Worm (Caenorhabditis elegans) whole organism, young adult: ENCODE results near the gene lips-12.

Experiments used
- B0019.2 ChIP-seq: fragments of 200-800 bp; sonication (Bioruptor generic); conservative IDR thresholded peaks from 2 replicates; pipeline ENCODE4 v1.3.6; 2022; ENCODE audit warnings: missing genetic modification reagents, missing genetic modification characterization, missing compliant biosample characterization
- C17E4.6 ChIP-seq: fragments of 200-800 bp; sonication (Bioruptor generic); IDR thresholded peaks from 2 replicates; pipeline ENCODE4 v1.3.6; 2022; ENCODE audit warnings: missing genetic modification reagents, missing genetic modification characterization, missing compliant biosample characterization
- D2030.7 ChIP-seq: fragments of 200-800 bp; sonication (Bioruptor generic); IDR thresholded peaks from 2 replicates; pipeline ENCODE4 v1.3.6; 2022; ENCODE audit warnings: missing genetic modification reagents, missing genetic modification characterization, missing compliant biosample characterization
- F33H1.4 ChIP-seq: fragments of 200-800 bp; sonication (Bioruptor generic); IDR thresholded peaks from 2 replicates; pipeline ENCODE4 v1.3.6; 2022; ENCODE audit warnings: missing genetic modification reagents, missing genetic modification characterization, missing compliant biosample characterization
- F49E8.2 ChIP-seq: sonication (generic microtip); optimal IDR thresholded peaks from 3 replicates; lab custom pipeline; 2017; ENCODE audit warnings: missing genetic modification characterization, mild to moderate bottlenecking, missing compliant biosample characterization, antibody characterized with exemption, moderate library complexity; ENCODE audit not compliant: insufficient read depth
- K12H6.12 ChIP-seq: fragments of 200-800 bp; sonication (Bioruptor generic); optimal IDR thresholded peaks from 2 replicates; lab custom pipeline; 2018; ENCODE audit warnings: mild to moderate bottlenecking, missing genetic modification characterization, missing compliant biosample characterization
- Y53G8AR.9 ChIP-seq: fragments of 200-800 bp; sonication (Bioruptor generic); conservative IDR thresholded peaks from 2 replicates; pipeline ENCODE4 v1.3.6; 2022; ENCODE audit warnings: missing genetic modification reagents, missing genetic modification characterization, missing compliant biosample characterization
- Y67H2A.10 ChIP-seq: fragments of 200-800 bp; sonication (Bioruptor generic); conservative IDR thresholded peaks from 2 replicates; pipeline ENCODE4 v1.3.6; 2022; ENCODE audit warnings: missing genetic modification reagents, missing genetic modification characterization, missing compliant biosample characterization
- Y79H2A.3 ChIP-seq: fragments of 200-800 bp; sonication (Bioruptor generic); conservative IDR thresholded peaks from 2 replicates; pipeline ENCODE4 v1.3.6; 2022; ENCODE audit warnings: missing genetic modification reagents, missing genetic modification characterization, missing compliant biosample characterization
- Y95B8A.8 ChIP-seq: fragments of 200-800 bp; sonication (Bioruptor generic); IDR thresholded peaks from 2 replicates; pipeline ENCODE4 v1.3.6; 2022; ENCODE audit warnings: missing genetic modification reagents, missing genetic modification characterization, missing compliant biosample characterization
- aptf-2 ChIP-seq: fragments of 200-800 bp; sonication (Bioruptor generic); conservative IDR thresholded peaks from 2 replicates; pipeline ENCODE4 v1.3.6; 2022; ENCODE audit warnings: missing genetic modification reagents, missing genetic modification characterization, missing compliant biosample characterization
- athp-1 ChIP-seq: sonication (generic microtip); optimal IDR thresholded peaks from 2 replicates; lab custom pipeline; 2017; ENCODE audit warnings: mild to moderate bottlenecking, missing genetic modification characterization, missing compliant biosample characterization
- attf-3 ChIP-seq: fragments of 200-800 bp; sonication (Bioruptor generic); conservative IDR thresholded peaks from 2 replicates; pipeline ENCODE4 v1.3.6; 2022; ENCODE audit warnings: missing genetic modification reagents, missing genetic modification characterization, missing compliant biosample characterization
- attf-5 ChIP-seq: fragments of 200-800 bp; sonication (Bioruptor generic); optimal IDR thresholded peaks from 2 replicates; lab custom pipeline; 2018; ENCODE audit warnings: mild to moderate bottlenecking, missing genetic modification characterization, missing compliant biosample characterization
- attf-6 ChIP-seq: fragments of 200-800 bp; sonication (Bioruptor generic); IDR thresholded peaks from 2 replicates; pipeline ENCODE4 v1.3.6; 2022; ENCODE audit warnings: missing genetic modification reagents, missing genetic modification characterization, missing compliant biosample characterization
- bed-2 ChIP-seq: fragments of 200-800 bp; sonication (Bioruptor generic); IDR thresholded peaks from 2 replicates; pipeline ENCODE4 v1.3.6; 2022; ENCODE audit warnings: missing genetic modification reagents, missing genetic modification characterization, missing compliant biosample characterization
- cebp-1 ChIP-seq, 2 experiments: fragments of 200-800 bp in 1 of 2; sonication (Bioruptor generic) in 1 of 2; sonication (generic microtip) in 1 of 2; IDR thresholded peaks in 1 of 2; optimal IDR thresholded peaks in 1 of 2; 2 replicates each; pipeline versions ENCODE4 v1.3.6 to Lab custom; 2017 to 2022; ENCODE audit warnings: missing compliant biosample characterization in 2 of 2, missing genetic modification characterization in 2 of 2, mild to moderate bottlenecking in 1 of 2, missing genetic modification reagents in 1 of 2, moderate library complexity in 1 of 2
- ceh-100 ChIP-seq: fragments of 200-800 bp; sonication (Bioruptor generic); IDR thresholded peaks from 2 replicates; pipeline ENCODE4 v1.3.6; 2022; ENCODE audit warnings: missing genetic modification reagents, missing genetic modification characterization, missing compliant biosample characterization
- ceh-27 ChIP-seq: fragments of 200-800 bp; sonication (Bioruptor generic); optimal IDR thresholded peaks from 2 replicates; lab custom pipeline; 2018; ENCODE audit warnings: mild to moderate bottlenecking, missing genetic modification characterization, moderate library complexity, missing compliant biosample characterization
- ceh-91 ChIP-seq: fragments of 200-800 bp; sonication (Bioruptor generic); IDR thresholded peaks from 2 replicates; pipeline ENCODE4 v1.3.6; 2022; ENCODE audit warnings: missing genetic modification reagents, missing genetic modification characterization, missing compliant biosample characterization
- dox-1 ChIP-seq: fragments of 200-800 bp; sonication (Bioruptor generic); IDR thresholded peaks from 2 replicates; pipeline ENCODE4 v1.3.6; 2022; ENCODE audit warnings: missing genetic modification reagents, missing genetic modification characterization, missing compliant biosample characterization
- dpl-1 ChIP-seq: fragments of 150-350 bp; optimal IDR thresholded peaks from 2 replicates; lab custom pipeline; 2014; ENCODE audit warnings: missing biosample characterization, missing genetic modification reagents, missing genetic modification characterization
- efl-1 ChIP-seq: fragments of 150-350 bp; optimal IDR thresholded peaks from 2 replicates; lab custom pipeline; 2014; ENCODE audit warnings: missing biosample characterization, missing genetic modification reagents, missing genetic modification characterization
- ekl-4 ChIP-seq: fragments of 200-800 bp; sonication (Bioruptor generic); IDR thresholded peaks from 2 replicates; pipeline ENCODE4 v1.3.6; 2022; ENCODE audit warnings: missing genetic modification reagents, missing genetic modification characterization, missing compliant biosample characterization
- hmg-1.2 ChIP-seq: fragments of 200-800 bp; sonication (Bioruptor generic); IDR thresholded peaks from 2 replicates; pipeline ENCODE4 v1.3.6; 2022; ENCODE audit warnings: missing genetic modification reagents, missing genetic modification characterization, missing compliant biosample characterization
- hsf-1 ChIP-seq: fragments of 200-800 bp; sonication (Bioruptor generic); IDR thresholded peaks from 2 replicates; pipeline ENCODE4 v1.3.6; 2022; ENCODE audit warnings: missing genetic modification reagents, missing genetic modification characterization, missing compliant biosample characterization
- lin-26 ChIP-seq: fragments of 200-800 bp; sonication (Bioruptor generic); IDR thresholded peaks from 2 replicates; pipeline ENCODE4 v1.3.6; 2022; ENCODE audit warnings: missing genetic modification reagents, missing genetic modification characterization, missing compliant biosample characterization
- lin-40 ChIP-seq: sonication (generic microtip); optimal IDR thresholded peaks from 2 replicates; lab custom pipeline; 2016; ENCODE audit warnings: missing genetic modification characterization, mild to moderate bottlenecking, missing compliant biosample characterization, missing genotype, missing genetic modification reagents
- lin-54 ChIP-seq: fragments of 200-800 bp; sonication (Bioruptor generic); optimal IDR thresholded peaks from 2 replicates; lab custom pipeline; 2018; ENCODE audit warnings: mild to moderate bottlenecking, missing genetic modification characterization, missing compliant biosample characterization
- lir-1 ChIP-seq: fragments of 200-800 bp; sonication (Bioruptor generic); conservative IDR thresholded peaks from 2 replicates; pipeline ENCODE4 v1.3.6; 2022; ENCODE audit warnings: missing genetic modification reagents, missing genetic modification characterization, missing compliant biosample characterization
- lsl-1 ChIP-seq: fragments of 200-800 bp; sonication (Bioruptor generic); optimal IDR thresholded peaks from 2 replicates; lab custom pipeline; 2018; ENCODE audit warnings: mild to moderate bottlenecking, missing genetic modification characterization, moderate library complexity, missing compliant biosample characterization
- madf-10 ChIP-seq: sonication (generic microtip); optimal IDR thresholded peaks from 2 replicates; lab custom pipeline; 2016; ENCODE audit warnings: mild to moderate bottlenecking, missing genetic modification characterization, missing compliant biosample characterization
- madf-3 ChIP-seq: fragments of 200-800 bp; sonication (Bioruptor generic); IDR thresholded peaks from 2 replicates; pipeline ENCODE4 v1.3.6; 2022; ENCODE audit warnings: missing genetic modification reagents, missing genetic modification characterization, missing compliant biosample characterization
- madf-6 ChIP-seq: fragments of 200-800 bp; sonication (Bioruptor generic); IDR thresholded peaks from 2 replicates; pipeline ENCODE4 v1.3.6; 2022; ENCODE audit warnings: missing genetic modification reagents, missing genetic modification characterization, missing compliant biosample characterization
- madf-8 ChIP-seq: fragments of 200-800 bp; sonication (Bioruptor generic); conservative IDR thresholded peaks from 2 replicates; pipeline ENCODE4 v1.3.6; 2022; ENCODE audit warnings: missing genetic modification reagents, missing genetic modification characterization, missing compliant biosample characterization
- mcd-1 ChIP-seq: fragments of 200-800 bp; sonication (Bioruptor generic); IDR thresholded peaks from 2 replicates; pipeline ENCODE4 v1.3.6; 2022; ENCODE audit warnings: missing genetic modification reagents, missing genetic modification characterization, missing compliant biosample characterization
- pbrm-1 ChIP-seq: fragments of 200-800 bp; sonication (Bioruptor generic); IDR thresholded peaks from 2 replicates; pipeline ENCODE4 v1.3.6; 2022; ENCODE audit warnings: missing genetic modification reagents, missing genetic modification characterization, missing compliant biosample characterization
- rcor-1 ChIP-seq: fragments of 200-800 bp; sonication (Bioruptor generic); IDR thresholded peaks from 2 replicates; pipeline ENCODE4 v1.3.6; 2022; ENCODE audit warnings: missing genetic modification reagents, missing genetic modification characterization, missing compliant biosample characterization
- snpc-3.4 ChIP-seq: sonication (generic microtip); optimal IDR thresholded peaks from 2 replicates; lab custom pipeline; 2017; ENCODE audit warnings: missing genetic modification characterization, mild to moderate bottlenecking, missing compliant biosample characterization, antibody characterized with exemption, moderate library complexity, missing genotype, missing genetic modification reagents
- tlf-1 ChIP-seq: fragments of 200-800 bp; sonication (Bioruptor generic); optimal IDR thresholded peaks from 2 replicates; lab custom pipeline; 2018; ENCODE audit warnings: mild to moderate bottlenecking, missing genetic modification characterization, missing compliant biosample characterization
- unc-130 ChIP-seq: sonication (generic microtip); optimal IDR thresholded peaks from 2 replicates; lab custom pipeline; 2016; ENCODE audit warnings: missing genetic modification reagents, missing genetic modification characterization, missing compliant biosample characterization
- zim-3 ChIP-seq: sonication (generic microtip); optimal IDR thresholded peaks from 2 replicates; lab custom pipeline; 2017; ENCODE audit warnings: mild to moderate bottlenecking, missing genetic modification characterization, moderate library complexity, missing compliant biosample characterization
- ztf-18 ChIP-seq: sonication (generic microtip); optimal IDR thresholded peaks from 2 replicates; lab custom pipeline; 2016; ENCODE audit warnings: missing genotype, mild to moderate bottlenecking, missing genetic modification characterization, missing compliant biosample characterization
- ztf-25 ChIP-seq: fragments of 200-800 bp; sonication (Bioruptor generic); IDR thresholded peaks from 2 replicates; pipeline ENCODE4 v1.3.6; 2022; ENCODE audit warnings: missing genetic modification reagents, missing genetic modification characterization, missing compliant biosample characterization
- ztf-28 ChIP-seq: fragments of 200-800 bp; sonication (Bioruptor generic); IDR thresholded peaks from 2 replicates; pipeline ENCODE4 v1.3.6; 2022; ENCODE audit warnings: missing genetic modification reagents, missing genetic modification characterization, missing compliant biosample characterization

Gene lips-12

DNA sequence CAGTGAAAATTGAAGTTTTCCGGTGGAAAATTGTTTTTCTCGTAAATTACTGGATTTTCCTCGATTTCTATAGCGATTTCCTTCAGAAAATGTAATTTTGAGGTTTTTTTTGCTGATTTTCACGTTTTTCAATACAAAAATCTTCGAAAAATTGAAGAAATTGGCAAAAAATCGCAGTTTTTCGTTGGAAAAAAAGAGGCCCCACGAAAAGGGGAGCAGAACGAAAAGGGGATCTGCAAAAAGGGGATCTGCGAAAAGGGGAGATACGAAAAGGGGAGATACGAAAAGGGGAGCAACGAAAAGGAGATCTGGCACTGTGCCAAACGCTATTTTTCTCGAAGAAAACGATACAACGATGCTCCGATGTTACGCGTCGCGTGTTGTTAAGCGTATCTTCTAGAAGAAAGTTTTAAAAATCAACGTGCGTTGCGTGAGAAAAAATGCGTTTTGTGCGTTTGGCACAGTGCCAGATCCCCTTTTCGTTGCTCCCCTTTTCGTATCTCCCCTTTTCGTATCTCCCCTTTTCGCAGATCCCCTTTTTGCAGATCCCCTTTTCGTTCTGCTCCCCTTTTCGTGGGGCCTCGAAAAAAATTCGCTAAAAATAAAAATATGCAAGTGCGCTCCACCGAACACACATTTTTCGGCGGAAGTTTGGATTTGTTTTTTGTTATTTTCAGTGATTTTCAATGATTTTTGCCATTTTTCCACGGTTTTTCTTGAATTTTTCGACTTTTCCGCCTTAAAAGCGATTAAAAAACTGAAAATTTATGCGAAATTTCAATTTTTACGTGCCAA lies 20.5 kb upstream of the lips-12 start:
- TF ChIP-seq Y67H2A.10 (GFP tag; lab: Robert Waterston, UW) (peak; percentile 74), lin-54 (GFP tag; lab: Kevin White, UChicago) (peak; percentile 69), ceh-27 (GFP tag; lab: Kevin White, UChicago) (peak; percentile 50), F33H1.4 (GFP tag; lab: Robert Waterston, UW) (peak; percentile 64), ceh-91 (GFP tag; lab: Robert Waterston, UW) (peak; percentile 85), dpl-1 (GFP tag; lab: Kevin White, UChicago) (peak; percentile 15), madf-8 (0 out of 2 replicates have a peak, but pooled peaks have one; percentile 25), dox-1 (GFP tag; lab: Robert Waterston, UW) (peak; percentile 95), C17E4.6 (GFP tag; lab: Robert Waterston, UW) (peak; percentile 56; the same call in 1 of the 2 replicates), pbrm-1 (peak; percentile 83), K12H6.12 (tag; lab: Kevin White, UChicago) (peak; percentile 42), lir-1 (GFP tag; lab: Robert Waterston, UW) (peak; percentile 71; the same call in 1 of the 2 replicates), bed-2 (GFP tag; lab: Robert Waterston, UW) (peak; percentile 63), Y79H2A.3 (GFP tag; lab: Robert Waterston, UW) (peak; percentile 61; the same call in 1 of the 2 replicates), attf-6 (GFP tag; lab: Robert Waterston, UW) (0 out of 2 replicates have a peak, but pooled peaks have one; percentile 55), madf-6 (GFP tag; lab: Robert Waterston, UW) (peak; percentile 63), F49E8.2 (peak; percentile 11), ztf-28 (GFP tag; lab: Robert Waterston, UW) (peak; percentile 90), zim-3 (tag; lab: Kevin White, UChicago) (peak; percentile 18), madf-10 (tag; lab: Kevin White, UChicago) (peak; percentile 21), rcor-1 (GFP tag; lab: Robert Waterston, UW) (peak; percentile 84), lsl-1 (peak; percentile 14), B0019.2 (GFP tag; lab: Robert Waterston, UW) (peak; percentile 79), snpc-3.4 (tag; lab: Kevin White, UChicago) (peak; percentile 7), unc-130 (peak; percentile 46), Y95B8A.8 (GFP tag; lab: Robert Waterston, UW) (peak; percentile 78; the same call in 1 of the 2 replicates), aptf-2 (GFP tag; lab: Robert Waterston, UW) (peak; percentile 80), mcd-1 (GFP tag; lab: Robert Waterston, UW) (peak; percentile 96), ztf-18 (tag; lab: Kevin White, UChicago) (peak; percentile 24), ztf-25 (GFP tag; lab: Robert Waterston, UW) (peak; percentile 68; the same call in 1 of the 2 replicates), tlf-1 (GFP tag; lab: Kevin White, UChicago) (peak; percentile 3), athp-1 (tag; lab: Kevin White, UChicago) (peak; percentile 0), lin-40 (tag; lab: Kevin White, UChicago) (peak; percentile 46), ceh-100 (GFP tag; lab: Robert Waterston, UW) (peak; percentile 99), hsf-1 (GFP tag; lab: Robert Waterston, UW) (peak; percentile 90), attf-5 (GFP tag; lab: Kevin White, UChicago) (peak; percentile 52), ekl-4 (peak; percentile 46; the same call in 1 of the 2 replicates), lin-26 (GFP tag; lab: Robert Waterston, UW) (peak; percentile 71), hmg-1.2 (GFP tag; lab: Robert Waterston, UW) (peak; percentile 23), madf-3 (peak; percentile 84; the same call in 1 of the 2 replicates), attf-3 (GFP tag; lab: Robert Waterston, UW) (peak; percentile 77), cebp-1 (GFP tag; IDR thresholded peaks at IDR 0.05; lab: Robert Waterston, UW) (peak; percentile 65), cebp-1 (tag; optimal IDR thresholded peaks at IDR 0.05; lab: Kevin White, UChicago) (peak; percentile 35), D2030.7 (peak; percentile 99), efl-1 (GFP tag; lab: Kevin White, UChicago) (peak; percentile 31), Y53G8AR.9 (GFP tag; lab: Robert Waterston, UW) (peak; percentile 67; the same call in 1 of the 2 replicates)
